Worm (Caenorhabditis elegans): Measurements from ENCODE around the gene spp-20.

DNA sequence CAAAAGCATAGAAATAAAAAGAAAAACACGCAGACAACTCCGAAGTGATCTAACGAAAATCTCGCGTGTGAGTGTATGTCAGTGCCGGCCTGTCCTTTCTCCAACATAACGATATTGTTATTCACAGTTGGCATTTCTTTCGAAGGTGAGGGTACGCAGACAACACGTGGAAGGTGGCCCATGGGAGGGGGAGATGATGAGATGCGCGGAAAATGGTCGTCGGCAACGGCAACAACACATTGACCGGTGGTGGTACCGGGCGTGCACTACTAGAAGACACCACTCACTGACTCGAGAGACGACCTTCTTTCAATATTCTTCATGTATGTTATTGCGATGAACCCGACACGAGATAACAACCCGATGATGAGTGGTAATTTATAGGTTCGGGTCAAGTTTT, 13.0 kb downstream of the spp-20 start:
- no peak for TF ChIP-seq unc-55 (GFP tag; optimal IDR thresholded peaks at IDR 0.05)
- no peak for TF ChIP-seq zag-1 (tag; optimal IDR thresholded peaks at IDR 0.05)
- no peak for TF ChIP-seq unc-62 (GFP tag; optimal IDR thresholded peaks at IDR 0.05)
- no peak for TF ChIP-seq unc-39 (tag; optimal IDR thresholded peaks at IDR 0.05)
- TF ChIP-seq nhr-237 (tag; optimal IDR thresholded peaks at IDR 0.05): no peak
- TF ChIP-seq egl-27 (tag; optimal IDR thresholded peaks at IDR 0.05): no peak
- TF ChIP-seq snpc-4 (tag; optimal IDR thresholded peaks at IDR 0.05): no peak
- TF ChIP-seq lin-39 (tag; optimal IDR thresholded peaks at IDR 0.05): no peak
- TF ChIP-seq ZK546.5 (tag; optimal IDR thresholded peaks at IDR 0.05): no peak
